Fruit fly (Drosophila melanogaster) ovary, adult (tissue): ENCODE measurements around the gene Cks85A.

Source experiments
- CG17801 ChIP-seq: fragments of 200-800 bp; optimal IDR thresholded peaks from 2 replicates; lab custom pipeline; 2019; ENCODE audit warnings: missing biosample characterization, mild to moderate bottlenecking, missing genetic modification characterization, moderate library complexity; ENCODE audit not compliant: partially characterized antibody

The Cks85A gene

dm6 chr3R:8668024-8668856, 50.0 kb downstream of the Cks85A start:
- no peak for TF ChIP-seq CG17801 (GFP tag; lab: Kevin White, UChicago)

- TF ChIP-seq CG17801 (GFP tag; lab: Kevin White, UChicago) = no peak
Measured at dm6 chr3R:8667568-8667967, 50.7 kb downstream of the Cks85A start, which contains the start of gene CG8036. CG8036 (plus strand) TSS chr3R:8667868.

dm6 chr3R:8664699-8665340, 53.4 kb downstream of the Cks85A start:
- TF ChIP-seq CG17801 (GFP tag; lab: Kevin White, UChicago) = no peak

dm6 chr3R:8663668-8664283, 54.5 kb downstream of the Cks85A start, which contains the start of gene CG8032:
CG8032 (plus strand) TSS chr3R:8664115.
- TF ChIP-seq CG17801 (GFP tag; lab: Kevin White, UChicago) = peak; percentile 43
